Worm (Caenorhabditis elegans): ENCODE measurements around the gene F56D5.6.

- no peak for TF ChIP-seq nhr-237 (tag; optimal IDR thresholded peaks at IDR 0.05)
- TF ChIP-seq snpc-4 (tag; optimal IDR thresholded peaks at IDR 0.05), result no peak
- no peak for TF ChIP-seq hlh-1 (tag; optimal IDR thresholded peaks at IDR 0.05)
- no peak for TF ChIP-seq blmp-1 (tag; optimal IDR thresholded peaks at IDR 0.05)
- no peak for TF ChIP-seq ztf-11 (tag; optimal IDR thresholded peaks at IDR 0.05)
These were observed 26.2 kb downstream of the F56D5.6 start, which contains the start of gene F59B8.1 for ce11 chrIV:9427959-9428358.
